Fruit fly (Drosophila melanogaster): ENCODE results near the gene sob.

DNA sequence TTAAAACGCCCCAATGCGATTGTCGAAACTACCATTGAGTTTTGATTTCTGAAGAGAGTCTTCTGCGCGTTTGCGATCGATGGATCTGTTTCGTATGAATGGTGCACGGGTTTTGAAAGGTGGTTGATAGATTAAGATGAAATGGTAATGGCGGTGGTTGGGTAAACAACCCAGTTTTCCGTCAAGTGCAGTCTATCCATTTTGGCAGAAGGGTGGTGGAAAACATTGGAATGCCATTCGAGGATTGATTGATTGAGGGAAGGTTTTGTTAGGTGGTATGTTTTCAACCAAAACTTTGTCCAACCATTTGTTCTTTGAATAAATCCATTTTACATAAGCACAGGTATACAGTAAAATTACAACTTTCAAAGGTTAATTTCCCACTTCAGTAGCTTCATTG, 8.3 kb upstream of the sob start:
- TF ChIP-seq kay (GFP tag; ENCODE audit: borderline replicate concordance) (no peak), bab1 (GFP tag; optimal IDR thresholded peaks at IDR 0.05) (no peak), ovo (GFP tag; optimal IDR thresholded peaks at IDR 0.05) (no peak), Clk (GFP tag; optimal IDR thresholded peaks at IDR 0.05) (no peak), CG33017 (tag; optimal IDR thresholded peaks at IDR 0.05) (no peak), tj (GFP tag; optimal IDR thresholded peaks at IDR 0.05) (no peak), CG7101 (tag; optimal IDR thresholded peaks at IDR 0.05) (no peak), CG1620 (GFP tag; optimal IDR thresholded peaks at IDR 0.05) (no peak), CG11617 (GFP tag; optimal IDR thresholded peaks at IDR 0.05) (no peak), Crg-1 (GFP tag; optimal IDR thresholded peaks at IDR 0.05) (no peak), Hr96 (GFP tag; optimal IDR thresholded peaks at IDR 0.05) (no peak), CG7045 (GFP tag; optimal IDR thresholded peaks at IDR 0.05) (no peak), cic (GFP tag; optimal IDR thresholded peaks at IDR 0.05) (no peak)
